Fruit fly (Drosophila melanogaster) whole organism, embryonic: ENCODE measurements around the gene Asator.

Experiments
- Atf3 ChIP-seq: fragments of 200-800 bp; sonication (Bioruptor generic); optimal IDR thresholded peaks from 3 replicates; lab custom pipeline; 2016; ENCODE audit warnings: missing biosample characterization, missing genetic modification characterization
- CG10321 ChIP-seq: fragments of 200-800 bp; sonication (Bioruptor generic); IDR thresholded peaks from 2 replicates; pipeline ENCODE4 v1.3.6; 2022; ENCODE audit warnings: missing biosample characterization, missing genetic modification characterization
- CG10366 ChIP-seq: fragments of 200-800 bp; sonication (Bioruptor generic); IDR thresholded peaks from 2 replicates; pipeline ENCODE4 v1.3.6; 2022; ENCODE audit warnings: missing biosample characterization, missing genetic modification characterization
- CG11560 ChIP-seq: fragments of 200-800 bp; sonication (Bioruptor generic); IDR thresholded peaks from 3 replicates; pipeline ENCODE4 v1.3.6; 2022; ENCODE audit warnings: missing biosample characterization, missing genetic modification characterization
- CG11695 ChIP-seq: fragments of 200-800 bp; sonication (Bioruptor generic); IDR thresholded peaks from 3 replicates; pipeline ENCODE4 v1.3.6; 2022; ENCODE audit warnings: missing biosample characterization, missing genetic modification characterization
- CG12219 ChIP-seq: fragments of 200-800 bp; sonication (Bioruptor generic); optimal IDR thresholded peaks from 3 replicates; lab custom pipeline; 2018; ENCODE audit warnings: missing biosample characterization, mild to moderate bottlenecking, missing genetic modification characterization
- CG12769 ChIP-seq: fragments of 200-800 bp; sonication (Bioruptor generic); optimal IDR thresholded peaks from 2 replicates; lab custom pipeline; 2019; ENCODE audit warnings: missing biosample characterization, mild to moderate bottlenecking, missing genetic modification characterization, moderate library complexity
- CG14965 ChIP-seq: fragments of 200-800 bp; sonication (Bioruptor generic); optimal IDR thresholded peaks from 2 replicates; lab custom pipeline; 2016; ENCODE audit warnings: missing biosample characterization, missing genetic modification characterization, borderline replicate concordance
- CG30020 ChIP-seq: fragments of 200-800 bp; optimal IDR thresholded peaks from 2 replicates; lab custom pipeline; 2019; ENCODE audit warnings: missing biosample characterization, mild to moderate bottlenecking, missing genetic modification characterization, moderate library complexity
- CG32532 ChIP-seq: fragments of 200-800 bp; sonication (Bioruptor generic); IDR thresholded peaks from 2 replicates; pipeline ENCODE4 v1.3.6; 2022; ENCODE audit warnings: missing biosample characterization, missing genetic modification characterization
- CG4328 ChIP-seq: fragments of 200-800 bp; sonication (Bioruptor generic); optimal IDR thresholded peaks from 3 replicates; lab custom pipeline; 2017; ENCODE audit warnings: missing biosample characterization, missing genetic modification reagents, missing genetic modification characterization
- CG4360 ChIP-seq: fragments of 200-800 bp; sonication (Bioruptor generic); IDR thresholded peaks from 2 replicates; pipeline ENCODE4 v1.3.6; 2022; ENCODE audit warnings: missing biosample characterization, missing genetic modification characterization
- CG4820 ChIP-seq: fragments of 200-800 bp; sonication (Bioruptor generic); optimal IDR thresholded peaks from 3 replicates; lab custom pipeline; 2016; ENCODE audit warnings: missing biosample characterization, missing genetic modification characterization
- CG6791 ChIP-seq: fragments of 200-800 bp; sonication (Bioruptor generic); IDR thresholded peaks from 3 replicates; pipeline ENCODE4 v1.3.6; 2022; ENCODE audit warnings: missing biosample characterization, missing genetic modification characterization; ENCODE audit not compliant: partially characterized antibody
- CG7372 ChIP-seq: fragments of 200-800 bp; sonication (Bioruptor generic); IDR thresholded peaks from 2 replicates; pipeline ENCODE4 v1.3.6; 2022; ENCODE audit warnings: missing biosample characterization, missing genetic modification characterization
- CG8359 ChIP-seq: fragments of 200-800 bp; sonication (Bioruptor generic); optimal IDR thresholded peaks from 2 replicates; lab custom pipeline; 2017; ENCODE audit warnings: missing biosample characterization, mild to moderate bottlenecking, missing genetic modification characterization, borderline replicate concordance
- Dbx ChIP-seq: fragments of 200-800 bp; sonication (Bioruptor generic); IDR thresholded peaks from 3 replicates; pipeline ENCODE4 v1.3.6; 2022; ENCODE audit warnings: missing biosample characterization, missing genetic modification characterization
- Doc3 ChIP-seq: fragments of 200-800 bp; sonication (Bioruptor generic); IDR thresholded peaks from 3 replicates; pipeline ENCODE4 v1.3.6; 2022; ENCODE audit warnings: missing biosample characterization, missing genetic modification characterization; ENCODE audit not compliant: partially characterized antibody
- Dref ChIP-seq: fragments of 200-800 bp; sonication (Bioruptor generic); IDR thresholded peaks from 2 replicates; pipeline ENCODE4 v1.3.6; 2022; ENCODE audit warnings: missing biosample characterization, missing genetic modification characterization
- Gsc ChIP-seq: fragments of 200-800 bp; sonication (Bioruptor generic); IDR thresholded peaks from 2 replicates; pipeline ENCODE4 v1.3.6; 2022; ENCODE audit warnings: missing biosample characterization, missing genetic modification characterization
- Hsf ChIP-seq: fragments of 200-800 bp; sonication (Bioruptor generic); optimal IDR thresholded peaks from 3 replicates; lab custom pipeline; 2016; ENCODE audit warnings: missing biosample characterization, missing genetic modification characterization
- Med ChIP-seq: fragments of 200-800 bp; sonication (Bioruptor generic); peaks from one replicate; lab custom pipeline; 2016; ENCODE audit warnings: missing biosample characterization, missing genetic modification characterization, mild to moderate bottlenecking, inconsistent platforms, moderate library complexity
- Oli ChIP-seq: fragments of 200-800 bp; sonication (Bioruptor generic); optimal IDR thresholded peaks from 2 replicates; lab custom pipeline; 2018; ENCODE audit warnings: missing biosample characterization, mild to moderate bottlenecking, missing genetic modification characterization, moderate library complexity
- Stat92E ChIP-seq, 3 experiments: fragments of >200 bp in 2 of 3; fragments of 200-800 bp in 1 of 3; sonication (Bioruptor generic) in 1 of 3; optimal IDR thresholded peaks; 2 replicates each; lab custom pipeline; 2017 to 2019; ENCODE audit warnings: missing biosample characterization in 3 of 3, missing genetic modification characterization in 3 of 3, mild to moderate bottlenecking in 1 of 3, moderate library complexity in 1 of 3
- Trl ChIP-seq, 3 experiments: fragments of >200 bp in 2 of 3; fragments of 200-800 bp in 1 of 3; sonication (Bioruptor generic) in 1 of 3; optimal IDR thresholded peaks; 2 replicates in 1 of 3; 3 replicates in 2 of 3; lab custom pipeline; 2016 to 2017; ENCODE audit warnings: missing biosample characterization in 1 of 3, missing genetic modification characterization in 1 of 3
- ash1 ChIP-seq: fragments of 200-800 bp; sonication (Bioruptor generic); optimal IDR thresholded peaks from 2 replicates; lab custom pipeline; 2018; ENCODE audit warnings: missing biosample characterization, mild to moderate bottlenecking, missing genetic modification characterization
- btn ChIP-seq: fragments of 200-800 bp; sonication (Bioruptor generic); optimal IDR thresholded peaks from 2 replicates; lab custom pipeline; 2016; ENCODE audit warnings: missing biosample characterization, missing genetic modification characterization
- kni ChIP-seq: fragments of 200-800 bp; sonication (Bioruptor generic); optimal IDR thresholded peaks from 3 replicates; lab custom pipeline; 2017; ENCODE audit warnings: mild to moderate bottlenecking, missing biosample characterization, missing genetic modification reagents, missing genetic modification characterization
- mam ChIP-seq: fragments of 200-800 bp; sonication (Bioruptor generic); optimal IDR thresholded peaks from 3 replicates; lab custom pipeline; 2016; ENCODE audit warnings: missing biosample characterization, missing genetic modification characterization
- mirr ChIP-seq: fragments of 200-800 bp; sonication (Bioruptor generic); optimal IDR thresholded peaks from 3 replicates; lab custom pipeline; 2018; ENCODE audit warnings: missing biosample characterization, mild to moderate bottlenecking, missing genetic modification characterization
- nom ChIP-seq: fragments of 200-800 bp; sonication (Bioruptor generic); optimal IDR thresholded peaks from 2 replicates; lab custom pipeline; 2017; ENCODE audit warnings: missing biosample characterization, missing genetic modification characterization, mild to moderate bottlenecking, moderate library complexity, missing genetic modification reagents
- org-1 ChIP-seq: fragments of 200-800 bp; sonication (Bioruptor generic); optimal IDR thresholded peaks from 2 replicates; lab custom pipeline; 2017; ENCODE audit warnings: missing biosample characterization, missing genetic modification characterization
- psq ChIP-seq: fragments of 200-800 bp; sonication (Bioruptor generic); optimal IDR thresholded peaks from 2 replicates; lab custom pipeline; 2017; ENCODE audit warnings: missing biosample characterization, missing genetic modification characterization
- pum ChIP-seq: fragments of 200-800 bp; sonication (Bioruptor generic); optimal IDR thresholded peaks from 2 replicates; lab custom pipeline; 2016; ENCODE audit warnings: missing biosample characterization, missing genetic modification characterization
- sens ChIP-seq: fragments of 200-800 bp; sonication (Bioruptor generic); peaks from one replicate; lab custom pipeline; 2016; ENCODE audit warnings: missing biosample characterization, missing genetic modification characterization
- sim ChIP-seq: fragments of 200-800 bp; sonication (Bioruptor generic); IDR thresholded peaks from 2 replicates; pipeline ENCODE4 v1.3.6; 2022; ENCODE audit warnings: missing biosample characterization, missing genetic modification characterization
- stc ChIP-seq: fragments of 200-800 bp; sonication (Bioruptor generic); IDR thresholded peaks from 2 replicates; pipeline ENCODE4 v1.3.6; 2022; ENCODE audit warnings: missing biosample characterization, missing genetic modification characterization
- twi ChIP-seq: fragments of 200-800 bp; optimal IDR thresholded peaks from 2 replicates; lab custom pipeline; 2019; ENCODE audit warnings: missing biosample characterization, mild to moderate bottlenecking, missing genetic modification characterization, moderate library complexity
- tx ChIP-seq: fragments of 200-800 bp; sonication (Bioruptor generic); optimal IDR thresholded peaks from 2 replicates; lab custom pipeline; 2016; ENCODE audit warnings: missing biosample characterization, missing genetic modification characterization
- vvl ChIP-seq: fragments of 200-800 bp; sonication (Bioruptor generic); IDR thresholded peaks from 2 replicates; pipeline ENCODE4 v1.3.6; 2022; ENCODE audit warnings: missing biosample characterization, missing genetic modification characterization

The Asator gene

dm6 chr4:502510-503087 lies 13.8 kb upstream of the Asator start (continued):
- TF ChIP-seq CG8359 (GFP tag; lab: Kevin White, UChicago) (no peak), Trl (optimal IDR thresholded peaks at IDR 0.05; lab: Kevin White, UChicago) (peak; percentile 29 to 44), Trl (GFP tag; optimal IDR thresholded peaks at IDR 0.05; lab: Kevin White, UChicago) (no peak), Gsc (GFP tag; lab: Robert Waterston, UW) (no peak), CG11560 (tag; lab: Robert Waterston, UW) (no peak), CG32532 (GFP tag; lab: Robert Waterston, UW) (peak; percentile 21; the same call in 1 of the 2 replicates), CG14965 (GFP tag; lab: Kevin White, UChicago) (no peak), CG30020 (tag; lab: Kevin White, UChicago) (no peak), pum (GFP tag; lab: Kevin White, UChicago) (no peak), twi (tag; lab: Kevin White, UChicago) (no peak), CG12769 (tag; lab: Kevin White, UChicago) (peak; percentile 1), CG11695 (0 out of 3 replicates have a peak, but pooled peaks have one; percentile 16), CG6791 (GFP tag; lab: Robert Waterston, UW) (no peak), CG4328 (GFP tag; lab: Kevin White, UChicago) (no peak), mam (GFP tag; lab: Kevin White, UChicago) (no peak), Dref (GFP tag; lab: Robert Waterston, UW) (no peak), CG4820 (no peak), Stat92E (GFP tag; optimal IDR thresholded peaks at IDR 0.05; lab: Kevin White, UChicago) (no peak), CG10321 (GFP tag; lab: Robert Waterston, UW) (peak; percentile 85), psq (GFP tag; lab: Kevin White, UChicago) (no peak), mirr (peak; percentile 9), Oli (tag; lab: Kevin White, UChicago) (no peak), Hsf (GFP tag; lab: Kevin White, UChicago) (no peak), CG10366 (GFP tag; lab: Robert Waterston, UW) (no peak), sens (GFP tag; lab: Kevin White, UChicago) (peak; percentile 72), Dbx (0 out of 3 replicates have a peak, but pooled peaks have one; percentile 38), CG12219 (no peak), Atf3 (no peak), Doc3 (GFP tag; lab: Robert Waterston, UW) (no peak), nom (peak; percentile 28), org-1 (GFP tag; lab: Kevin White, UChicago) (no peak), btn (GFP tag; lab: Kevin White, UChicago) (no peak), CG4360 (no peak), Med (GFP tag; lab: Kevin White, UChicago) (peak; percentile 4), CG7372 (GFP tag; lab: Robert Waterston, UW) (no peak), tx (GFP tag; lab: Kevin White, UChicago) (no peak), kni (GFP tag; lab: Kevin White, UChicago) (peak; percentile 43), vvl (0 out of 2 replicates have a peak, but pooled peaks have one; percentile 16), sim (no peak), stc (GFP tag; lab: Robert Waterston, UW) (peak; percentile 8; the same call in 1 of the 2 replicates), ash1 (GFP tag; lab: Kevin White, UChicago) (peak; percentile 64)
- TF ChIP-seq, all 482 proteins: peak for 31
